Worm (Caenorhabditis elegans) whole organism, young adult: ENCODE results near the gene moc-2.

Source experiments
- B0019.2 ChIP-seq: fragments of 200-800 bp; sonication (Bioruptor generic); conservative IDR thresholded peaks from 2 replicates; pipeline ENCODE4 v1.3.6; 2022; ENCODE audit warnings: missing genetic modification reagents, missing genetic modification characterization, missing compliant biosample characterization
- B0035.1 ChIP-seq: sonication (generic microtip); optimal IDR thresholded peaks from 2 replicates; lab custom pipeline; 2016; ENCODE audit warnings: missing genetic modification characterization, mild to moderate bottlenecking, missing compliant biosample characterization, missing genotype, missing genetic modification reagents
- C06A6.2 ChIP-seq: fragments of 200-800 bp; sonication (Bioruptor generic); conservative IDR thresholded peaks from 2 replicates; pipeline ENCODE4 v1.3.6; 2022; ENCODE audit warnings: missing genetic modification characterization, missing compliant biosample characterization
- C17E4.6 ChIP-seq: fragments of 200-800 bp; sonication (Bioruptor generic); IDR thresholded peaks from 2 replicates; pipeline ENCODE4 v1.3.6; 2022; ENCODE audit warnings: missing genetic modification reagents, missing genetic modification characterization, missing compliant biosample characterization
- F10E7.11 ChIP-seq: sonication (generic microtip); optimal IDR thresholded peaks from 2 replicates; lab custom pipeline; 2017; ENCODE audit warnings: mild to moderate bottlenecking, missing genetic modification characterization, moderate library complexity, missing compliant biosample characterization
- F22D6.2 ChIP-seq: sonication (generic microtip); optimal IDR thresholded peaks from 2 replicates; lab custom pipeline; 2016; ENCODE audit warnings: mild to moderate bottlenecking, missing genetic modification characterization, missing compliant biosample characterization
- F37B4.10 ChIP-seq: fragments of 200-800 bp; sonication (Bioruptor generic); IDR thresholded peaks from 2 replicates; pipeline ENCODE4 v1.3.6; 2022; ENCODE audit warnings: missing genetic modification characterization, missing compliant biosample characterization
- F39B2.1 ChIP-seq: fragments of 200-800 bp; sonication (Bioruptor generic); IDR thresholded peaks from 2 replicates; pipeline ENCODE4 v1.3.6; 2022; ENCODE audit warnings: missing genetic modification reagents, missing genetic modification characterization, missing compliant biosample characterization
- F57C9.4 ChIP-seq: sonication (generic microtip); optimal IDR thresholded peaks from 2 replicates; lab custom pipeline; 2017; ENCODE audit warnings: mild to moderate bottlenecking, missing genetic modification characterization, missing compliant biosample characterization
- K12H6.12 ChIP-seq: fragments of 200-800 bp; sonication (Bioruptor generic); optimal IDR thresholded peaks from 2 replicates; lab custom pipeline; 2018; ENCODE audit warnings: mild to moderate bottlenecking, missing genetic modification characterization, missing compliant biosample characterization
- T26A5.8 ChIP-seq: sonication (generic microtip); optimal IDR thresholded peaks from 2 replicates; lab custom pipeline; 2016; ENCODE audit warnings: missing genetic modification characterization, missing compliant biosample characterization
- Y53G8AR.9 ChIP-seq: fragments of 200-800 bp; sonication (Bioruptor generic); conservative IDR thresholded peaks from 2 replicates; pipeline ENCODE4 v1.3.6; 2022; ENCODE audit warnings: missing genetic modification reagents, missing genetic modification characterization, missing compliant biosample characterization
- ZK185.1 ChIP-seq: sonication (generic microtip); optimal IDR thresholded peaks from 2 replicates; lab custom pipeline; 2016; ENCODE audit warnings: mild to moderate bottlenecking, missing genetic modification characterization, missing compliant biosample characterization; ENCODE audit not compliant: poor library complexity, severe bottlenecking
- aptf-3 ChIP-seq: fragments of 200-800 bp; sonication (Bioruptor generic); IDR thresholded peaks from 2 replicates; pipeline ENCODE4 v1.3.6; 2022; ENCODE audit warnings: missing genetic modification characterization, missing compliant biosample characterization
- ccch-3 ChIP-seq: fragments of 200-800 bp; sonication (Bioruptor generic); optimal IDR thresholded peaks from 2 replicates; lab custom pipeline; 2018; ENCODE audit warnings: mild to moderate bottlenecking, missing genetic modification characterization, missing compliant biosample characterization
- cebp-2 ChIP-seq: fragments of 200-800 bp; sonication (Bioruptor generic); IDR thresholded peaks from 2 replicates; pipeline ENCODE4 v1.3.6; 2022; ENCODE audit warnings: missing genetic modification characterization, missing compliant biosample characterization
- ceh-100 ChIP-seq: fragments of 200-800 bp; sonication (Bioruptor generic); IDR thresholded peaks from 2 replicates; pipeline ENCODE4 v1.3.6; 2022; ENCODE audit warnings: missing genetic modification reagents, missing genetic modification characterization, missing compliant biosample characterization
- ceh-27 ChIP-seq: fragments of 200-800 bp; sonication (Bioruptor generic); optimal IDR thresholded peaks from 2 replicates; lab custom pipeline; 2018; ENCODE audit warnings: mild to moderate bottlenecking, missing genetic modification characterization, moderate library complexity, missing compliant biosample characterization
- ceh-58 ChIP-seq: fragments of 200-800 bp; sonication (Bioruptor generic); IDR thresholded peaks from 2 replicates; pipeline ENCODE4 v1.3.6; 2022; ENCODE audit warnings: missing genetic modification characterization, missing compliant biosample characterization
- ceh-79 ChIP-seq: sonication (generic microtip); optimal IDR thresholded peaks from 2 replicates; lab custom pipeline; 2017; ENCODE audit warnings: mild to moderate bottlenecking, missing genetic modification characterization, missing compliant biosample characterization
- dox-1 ChIP-seq: fragments of 200-800 bp; sonication (Bioruptor generic); IDR thresholded peaks from 2 replicates; pipeline ENCODE4 v1.3.6; 2022; ENCODE audit warnings: missing genetic modification reagents, missing genetic modification characterization, missing compliant biosample characterization
- egl-44 ChIP-seq: fragments of 200-800 bp; sonication (Bioruptor generic); IDR thresholded peaks from 2 replicates; pipeline ENCODE4 v1.3.6; 2022; ENCODE audit warnings: missing genetic modification reagents, missing genetic modification characterization, missing compliant biosample characterization
- ekl-4 ChIP-seq: fragments of 200-800 bp; sonication (Bioruptor generic); IDR thresholded peaks from 2 replicates; pipeline ENCODE4 v1.3.6; 2022; ENCODE audit warnings: missing genetic modification reagents, missing genetic modification characterization, missing compliant biosample characterization
- ets-4 ChIP-seq: fragments of 200-800 bp; sonication (Bioruptor generic); optimal IDR thresholded peaks from 2 replicates; lab custom pipeline; 2018; ENCODE audit warnings: mild to moderate bottlenecking, missing genetic modification characterization, missing compliant biosample characterization
- fkh-3 ChIP-seq: sonication (generic microtip); optimal IDR thresholded peaks from 2 replicates; lab custom pipeline; 2016; ENCODE audit warnings: mild to moderate bottlenecking, missing genetic modification characterization, missing compliant biosample characterization
- hmg-1.2 ChIP-seq: fragments of 200-800 bp; sonication (Bioruptor generic); IDR thresholded peaks from 2 replicates; pipeline ENCODE4 v1.3.6; 2022; ENCODE audit warnings: missing genetic modification reagents, missing genetic modification characterization, missing compliant biosample characterization
- hmg-20 ChIP-seq: fragments of 200-800 bp; sonication (Bioruptor generic); IDR thresholded peaks from 2 replicates; pipeline ENCODE4 v1.3.6; 2022; ENCODE audit warnings: missing genetic modification reagents, missing genetic modification characterization, missing compliant biosample characterization
- lin-35 ChIP-seq, 3 experiments: fragments of 150-350 bp in 2 of 3; sonication (generic microtip) in 1 of 3; optimal IDR thresholded peaks; 2 replicates each; lab custom pipeline; 2014 to 2018; ENCODE audit warnings: missing biosample characterization in 3 of 3, missing genetic modification characterization in 3 of 3, missing genetic modification reagents in 3 of 3
- lir-1 ChIP-seq: fragments of 200-800 bp; sonication (Bioruptor generic); conservative IDR thresholded peaks from 2 replicates; pipeline ENCODE4 v1.3.6; 2022; ENCODE audit warnings: missing genetic modification reagents, missing genetic modification characterization, missing compliant biosample characterization
- lsl-1 ChIP-seq: fragments of 200-800 bp; sonication (Bioruptor generic); optimal IDR thresholded peaks from 2 replicates; lab custom pipeline; 2018; ENCODE audit warnings: mild to moderate bottlenecking, missing genetic modification characterization, moderate library complexity, missing compliant biosample characterization
- madf-6 ChIP-seq: fragments of 200-800 bp; sonication (Bioruptor generic); IDR thresholded peaks from 2 replicates; pipeline ENCODE4 v1.3.6; 2022; ENCODE audit warnings: missing genetic modification reagents, missing genetic modification characterization, missing compliant biosample characterization
- madf-8 ChIP-seq: fragments of 200-800 bp; sonication (Bioruptor generic); conservative IDR thresholded peaks from 2 replicates; pipeline ENCODE4 v1.3.6; 2022; ENCODE audit warnings: missing genetic modification reagents, missing genetic modification characterization, missing compliant biosample characterization
- mcd-1 ChIP-seq: fragments of 200-800 bp; sonication (Bioruptor generic); IDR thresholded peaks from 2 replicates; pipeline ENCODE4 v1.3.6; 2022; ENCODE audit warnings: missing genetic modification reagents, missing genetic modification characterization, missing compliant biosample characterization
- mes-4 ChIP-seq: sonication (generic microtip); optimal IDR thresholded peaks from 2 replicates; lab custom pipeline; 2016; ENCODE audit warnings: missing genotype, missing genetic modification characterization, missing compliant biosample characterization
- mxl-1 ChIP-seq: sonication (generic microtip); optimal IDR thresholded peaks from 2 replicates; lab custom pipeline; 2016; ENCODE audit warnings: missing genetic modification characterization, missing compliant biosample characterization
- nfya-2 ChIP-seq: fragments of 200-800 bp; sonication (Bioruptor generic); IDR thresholded peaks from 2 replicates; pipeline ENCODE4 v1.3.6; 2022; ENCODE audit warnings: missing genetic modification reagents, missing genetic modification characterization, missing compliant biosample characterization
- nhr-120 ChIP-seq: fragments of 200-800 bp; sonication (Bioruptor generic); IDR thresholded peaks from 2 replicates; pipeline ENCODE4 v1.3.6; 2022; ENCODE audit warnings: missing genetic modification characterization, missing compliant biosample characterization
- nhr-27 ChIP-seq: fragments of 200-800 bp; sonication (Bioruptor generic); optimal IDR thresholded peaks from 2 replicates; lab custom pipeline; 2018; ENCODE audit warnings: mild to moderate bottlenecking, missing genetic modification characterization, moderate library complexity, missing compliant biosample characterization
- rec-8 ChIP-seq, 2 experiments: sonication (generic microtip); optimal IDR thresholded peaks; 2 replicates each; lab custom pipeline; 2016; ENCODE audit warnings: mild to moderate bottlenecking in 2 of 2, missing genetic modification characterization in 2 of 2, missing genetic modification reagents in 2 of 2, missing genotype in 2 of 2, missing biosample characterization in 1 of 2, missing compliant biosample characterization in 1 of 2, moderate library complexity in 1 of 2
- sea-2 ChIP-seq: fragments of 200-800 bp; sonication (Bioruptor generic); IDR thresholded peaks from 2 replicates; pipeline ENCODE4 v1.3.6; 2022; ENCODE audit warnings: missing genetic modification characterization, missing compliant biosample characterization
- unc-62 ChIP-seq: fragments of 150-350 bp; optimal IDR thresholded peaks from 2 replicates; lab custom pipeline; 2014; ENCODE audit warnings: missing biosample characterization, missing genetic modification reagents, missing genetic modification characterization
- xnd-1 ChIP-seq: sonication (generic microtip); optimal IDR thresholded peaks from 2 replicates; lab custom pipeline; 2016; ENCODE audit warnings: missing genotype, missing genetic modification reagents, missing genetic modification characterization, missing compliant biosample characterization
- zim-3 ChIP-seq: sonication (generic microtip); optimal IDR thresholded peaks from 2 replicates; lab custom pipeline; 2017; ENCODE audit warnings: mild to moderate bottlenecking, missing genetic modification characterization, moderate library complexity, missing compliant biosample characterization
- ztf-18 ChIP-seq: sonication (generic microtip); optimal IDR thresholded peaks from 2 replicates; lab custom pipeline; 2016; ENCODE audit warnings: missing genotype, mild to moderate bottlenecking, missing genetic modification characterization, missing compliant biosample characterization

Gene moc-2

DNA sequence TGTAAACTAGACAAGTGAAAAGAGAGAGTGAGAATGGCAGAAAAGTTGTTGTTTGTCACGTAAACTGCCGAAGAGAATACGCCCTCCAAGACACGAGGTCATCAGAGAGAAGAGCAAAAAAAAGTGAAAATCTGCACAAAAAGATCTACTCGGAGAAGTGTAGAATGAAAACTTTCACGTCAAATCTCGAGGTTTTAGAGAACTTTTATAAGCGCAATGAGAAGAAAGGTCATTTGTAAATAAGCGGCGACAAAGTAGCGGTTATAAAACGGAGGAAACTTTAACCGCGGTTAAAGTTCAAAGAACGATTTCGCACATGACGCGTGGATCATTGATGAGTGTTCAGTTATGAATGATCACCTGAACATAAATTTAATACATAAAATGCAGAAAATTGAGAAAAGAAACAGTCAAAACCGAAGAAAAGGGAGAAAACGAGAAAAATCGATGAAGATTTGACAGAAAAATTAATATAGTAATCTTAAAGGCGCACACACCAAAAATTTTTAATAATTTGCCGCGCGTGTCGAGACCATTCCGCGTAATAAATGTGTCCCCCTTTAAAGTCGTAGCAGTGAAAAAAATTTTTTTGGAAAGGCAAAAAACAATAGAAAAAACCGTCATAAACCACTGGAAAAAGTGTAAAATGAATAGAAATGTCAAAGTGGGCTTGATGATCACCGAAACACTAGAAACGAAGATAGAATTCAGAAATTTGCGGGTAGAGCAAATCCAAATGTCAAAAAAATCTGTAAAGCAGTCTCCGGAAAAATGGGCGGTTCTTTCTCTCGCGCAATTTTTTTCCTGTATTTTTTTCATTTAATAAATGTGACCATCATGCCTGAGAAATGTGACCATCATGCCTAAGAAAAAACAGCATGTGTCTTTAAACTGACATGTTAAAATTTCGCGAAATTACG, 13.6 kb upstream of the moc-2 start (continued):
- peak; percentile 54 for TF ChIP-seq xnd-1 (tag; lab: Kevin White, UChicago)

DNA sequence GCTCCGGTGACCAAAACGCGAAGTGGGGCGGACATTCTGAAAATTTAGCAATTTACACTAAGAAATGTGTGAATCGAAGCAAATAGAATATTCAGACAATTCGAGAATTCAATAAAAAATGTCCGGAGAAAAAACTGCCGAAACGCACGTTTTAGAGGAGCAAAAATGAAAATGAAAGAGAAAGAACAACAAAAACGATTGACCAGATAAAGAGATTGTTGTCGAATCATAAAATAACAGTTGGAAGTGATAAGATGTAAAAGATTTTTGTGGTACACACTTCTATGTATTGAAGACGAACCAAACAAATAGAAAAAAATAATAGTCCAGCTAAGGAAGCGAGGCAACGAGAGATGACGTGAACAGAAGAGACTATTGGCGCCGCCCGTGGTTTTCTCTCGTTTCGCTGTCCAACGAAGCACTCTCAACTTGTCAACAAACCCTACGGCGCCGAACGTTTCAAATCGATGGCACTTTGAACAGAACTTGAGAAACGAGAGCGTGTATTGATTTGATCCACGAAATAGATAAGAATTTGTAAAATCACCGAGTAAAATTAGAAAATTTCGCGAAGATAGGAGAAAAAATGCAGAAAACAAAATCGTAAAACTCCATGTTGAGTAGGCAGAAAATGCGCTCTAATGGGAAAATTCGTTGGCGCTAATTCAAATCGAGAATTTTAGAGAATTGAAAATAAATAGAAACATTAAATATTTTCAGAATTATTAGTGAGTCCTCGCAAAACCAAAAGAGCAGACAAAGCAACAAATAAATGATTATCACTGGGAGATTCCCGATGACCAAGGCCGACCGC, 12.7 kb upstream of the moc-2 start, which contains the start of gene mdh-1:
TSS of gene mdh-1 (minus strand) at position 36 of the 814 bp plus-strand sequence.
- TF ChIP-seq C17E4.6 (GFP tag; lab: Robert Waterston, UW), result no peak
- TF ChIP-seq ZK185.1, result peak; percentile 4
- no peak for TF ChIP-seq B0019.2 (GFP tag; lab: Robert Waterston, UW)
- no peak for TF ChIP-seq F39B2.1 (GFP tag; lab: Robert Waterston, UW)
- no peak for TF ChIP-seq sea-2 (GFP tag; lab: Robert Waterston, UW)
- no peak for TF ChIP-seq ceh-79 (tag; lab: Kevin White, UChicago)
- no peak for TF ChIP-seq cebp-2 (GFP tag; lab: Robert Waterston, UW)
- no peak for TF ChIP-seq nfya-2 (GFP tag; lab: Robert Waterston, UW)
- no peak for TF ChIP-seq ccch-3 (GFP tag; lab: Kevin White, UChicago)
- no peak for TF ChIP-seq T26A5.8
- peak; percentile 4 for TF ChIP-seq K12H6.12 (tag; lab: Kevin White, UChicago)
- no peak for TF ChIP-seq madf-6
- TF ChIP-seq fkh-3, result no peak
- TF ChIP-seq unc-62 (GFP tag; lab: Kevin White, UChicago), result no peak
- no peak for TF ChIP-seq egl-44 (GFP tag; lab: Robert Waterston, UW)
- TF ChIP-seq xnd-1 (tag; lab: Kevin White, UChicago), result no peak
- TF ChIP-seq rec-8 (tag; optimal IDR thresholded peaks at IDR 0.05; lab: Kevin White, UChicago), result no peak
- no peak for TF ChIP-seq ekl-4 (GFP tag; lab: Robert Waterston, UW)
- no peak for TF ChIP-seq mes-4
- TF ChIP-seq ztf-18 (tag; lab: Kevin White, UChicago), result no peak
- no peak for TF ChIP-seq F22D6.2 (tag; lab: Kevin White, UChicago)
- no peak for TF ChIP-seq Y53G8AR.9
- no peak for TF ChIP-seq madf-8 (GFP tag; lab: Robert Waterston, UW)
- TF ChIP-seq ceh-27 (GFP tag; lab: Kevin White, UChicago), result peak; percentile 26
- no peak for TF ChIP-seq lin-35 (GFP tag; optimal IDR thresholded peaks at IDR 0.05; lab: Kevin White, UChicago)
- no peak for TF ChIP-seq hmg-20 (GFP tag; lab: Robert Waterston, UW)
- peak; percentile 44; the same call in 1 of the 2 replicates for TF ChIP-seq mcd-1 (GFP tag; lab: Robert Waterston, UW)
- TF ChIP-seq lir-1, result no peak
- no peak for TF ChIP-seq mxl-1 (tag; lab: Kevin White, UChicago)
- TF ChIP-seq zim-3 (tag; lab: Kevin White, UChicago), result no peak
- TF ChIP-seq F10E7.11, result no peak
- TF ChIP-seq B0035.1 (tag; lab: Kevin White, UChicago), result no peak
- no peak for TF ChIP-seq aptf-3 (GFP tag; lab: Robert Waterston, UW)
- no peak for TF ChIP-seq nhr-27 (tag; lab: Kevin White, UChicago)
- TF ChIP-seq nhr-120 (GFP tag; lab: Robert Waterston, UW), result no peak
- TF ChIP-seq F57C9.4, result no peak
- no peak for TF ChIP-seq hmg-1.2 (GFP tag; lab: Robert Waterston, UW)
- no peak for TF ChIP-seq lsl-1
- TF ChIP-seq ets-4 (GFP tag; lab: Kevin White, UChicago), result no peak
- TF ChIP-seq ceh-58, result no peak
- TF ChIP-seq C06A6.2 (GFP tag; lab: Robert Waterston, UW), result no peak
- 0 out of 2 replicates have a peak, but pooled peaks have one; percentile 10 for TF ChIP-seq dox-1 (GFP tag; lab: Robert Waterston, UW)
- TF ChIP-seq ceh-100 (GFP tag; lab: Robert Waterston, UW), result no peak
- no peak for TF ChIP-seq F37B4.10 (GFP tag; lab: Robert Waterston, UW)
